Worm (Caenorhabditis elegans): Measurements from ENCODE around the gene F46C5.10.

DNA sequence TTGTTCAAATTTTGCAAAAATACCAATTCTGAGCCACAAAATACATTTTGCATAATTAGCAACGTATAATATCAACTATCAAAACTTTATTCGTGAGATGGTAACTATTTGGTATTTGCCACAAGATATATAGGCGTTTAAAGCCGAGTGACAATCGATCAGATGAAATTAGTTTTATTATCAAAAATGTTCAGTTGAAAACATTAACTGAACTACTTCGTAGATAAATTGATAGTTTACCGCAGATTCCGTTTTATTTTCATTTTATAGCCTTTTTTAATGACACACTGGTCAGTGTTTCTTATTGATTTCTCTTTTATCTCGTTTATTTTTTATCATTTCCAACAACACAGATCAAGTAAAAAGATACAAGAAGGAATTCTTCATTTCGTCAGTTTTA lies 1.6 kb downstream of the F46C5.10 start:
- TF ChIP-seq him-1 (tag; optimal IDR thresholded peaks at IDR 0.05): no peak
- no peak for TF ChIP-seq W03F9.2 (tag; optimal IDR thresholded peaks at IDR 0.05)

Data from whole organism, L4/young adult.